Worm (Caenorhabditis elegans): ENCODE measurements around the gene W02D7.6.

DNA sequence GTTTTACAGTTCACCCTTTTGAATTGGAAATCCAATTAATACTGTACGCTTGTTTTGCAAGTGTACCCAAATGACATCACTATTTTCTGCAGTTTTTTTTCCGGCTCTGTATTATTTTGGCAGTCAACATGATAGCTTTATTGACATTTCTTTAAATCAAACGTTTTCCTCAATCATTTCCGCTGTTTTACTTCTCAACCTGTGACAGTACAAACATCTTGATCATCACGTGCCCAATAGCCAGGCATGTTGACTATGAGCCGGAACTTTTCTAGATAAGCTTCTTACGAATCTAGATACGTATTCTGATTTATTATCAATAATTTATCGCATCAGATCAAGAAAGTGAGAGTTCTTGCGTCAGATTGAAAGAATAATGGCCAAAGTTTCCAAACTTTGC lies 31.4 kb downstream of the W02D7.6 start:
- no peak for TF ChIP-seq fos-1 (tag; optimal IDR thresholded peaks at IDR 0.05)
- no peak for TF ChIP-seq fkh-2 (tag; optimal IDR thresholded peaks at IDR 0.05)
- TF ChIP-seq unc-39 (tag; optimal IDR thresholded peaks at IDR 0.05), result no peak
- TF ChIP-seq nhr-76 (tag; optimal IDR thresholded peaks at IDR 0.05), result no peak
- no peak for TF ChIP-seq unc-62 (GFP tag; optimal IDR thresholded peaks at IDR 0.05)
- TF ChIP-seq pqm-1 (tag; optimal IDR thresholded peaks at IDR 0.05), result peak; percentile 75
- no peak for TF ChIP-seq ztf-4 (tag; optimal IDR thresholded peaks at IDR 0.05)
- TF ChIP-seq elt-1 (tag; optimal IDR thresholded peaks at IDR 0.05), result no peak
- no peak for TF ChIP-seq zag-1 (tag; optimal IDR thresholded peaks at IDR 0.05)
- TF ChIP-seq ZK546.5 (tag; optimal IDR thresholded peaks at IDR 0.05), result no peak
- no peak for TF ChIP-seq nhr-237 (tag; optimal IDR thresholded peaks at IDR 0.05)
- TF ChIP-seq ceh-9 (tag; optimal IDR thresholded peaks at IDR 0.05), result no peak

Measured in whole organism, L3 larva.